Worm (Caenorhabditis elegans): Measurements from ENCODE around the gene F17C11.4.

Gene F17C11.4

ce11 chrV:10936681-10937080 lies 15.0 kb upstream of the F17C11.4 start, which contains the start of gene F17C11.12 (continued):
- TF ChIP-seq nhr-10 (tag; optimal IDR thresholded peaks at IDR 0.05) (peak; percentile 3), tag-97 (GFP tag; IDR thresholded peaks at IDR 0.05) (no peak)

- TF ChIP-seq lin-38 (GFP tag; IDR thresholded peaks at IDR 0.05) (0 out of 2 replicates have a peak, but pooled peaks have one; percentile 23), egl-27 (tag; optimal IDR thresholded peaks at IDR 0.05) (no peak), mdl-1 (tag; optimal IDR thresholded peaks at IDR 0.05) (peak in 1 of 2 experiments; percentile 29), mep-1 (tag; optimal IDR thresholded peaks at IDR 0.05) (peak; percentile 70), gei-8 (GFP tag; optimal IDR thresholded peaks at IDR 0.05) (peak; percentile 43), mdt-29 (GFP tag; IDR thresholded peaks at IDR 0.05) (peak; percentile 31; the same call in 1 of the 2 replicates), madf-9 (GFP tag; conservative IDR thresholded peaks at IDR 0.05) (no peak), ztf-11 (tag; optimal IDR thresholded peaks at IDR 0.05) (no peak), lsy-2 (tag; optimal IDR thresholded peaks at IDR 0.05) (peak in 1 of 2 experiments; percentile 76), rbr-2 (tag; optimal IDR thresholded peaks at IDR 0.05) (no peak), nhr-28 (tag; optimal IDR thresholded peaks at IDR 0.05) (peak; percentile 48), hif-1 (tag; optimal IDR thresholded peaks at IDR 0.05) (peak in 1 of 2 experiments; percentile 43), hlh-30 (tag; optimal IDR thresholded peaks at IDR 0.05; ENCODE audit: insufficient read depth) (peak; percentile 85), ceh-20 (GFP tag; IDR thresholded peaks at IDR 0.05) (peak; percentile 23; the same call in 1 of the 2 replicates), nhr-41 (GFP tag; IDR thresholded peaks at IDR 0.05) (no peak), daf-16 (GFP tag; optimal IDR thresholded peaks at IDR 0.05) (no peak), daf-16 (tag; optimal IDR thresholded peaks at IDR 0.05) (peak; percentile 22), aha-1 (tag) (peak; percentile 30), dmd-6 (GFP tag; IDR thresholded peaks at IDR 0.05) (peak; percentile 65), hmg-1.1 (GFP tag; IDR thresholded peaks at IDR 0.05) (no peak), cey-2 (tag; optimal IDR thresholded peaks at IDR 0.05; ENCODE audit: borderline replicate concordance, insufficient read depth) (no peak), nhr-11 (tag; optimal IDR thresholded peaks at IDR 0.05) (peak; percentile 22), hlh-11 (tag; optimal IDR thresholded peaks at IDR 0.05) (peak; percentile 23), unc-39 (tag; optimal IDR thresholded peaks at IDR 0.05) (no peak), nhr-237 (tag; optimal IDR thresholded peaks at IDR 0.05) (no peak), ztf-7 (tag; optimal IDR thresholded peaks at IDR 0.05) (peak; percentile 93), dve-1 (tag; optimal IDR thresholded peaks at IDR 0.05; ENCODE audit: insufficient read depth) (peak; percentile 37), R02D3.7 (tag; optimal IDR thresholded peaks at IDR 0.05) (no peak), unc-62 (GFP tag; optimal IDR thresholded peaks at IDR 0.05 in 1 of 2) (peak in 1 of 2 experiments; percentile 66), unc-62 (tag; optimal IDR thresholded peaks at IDR 0.05) (no peak), fkh-10 (GFP tag; optimal IDR thresholded peaks at IDR 0.05) (peak; percentile 95), snpc-4 (tag; optimal IDR thresholded peaks at IDR 0.05) (no peak), T26A8.4 (GFP tag; IDR thresholded peaks at IDR 0.05) (peak; percentile 32; the same call in 1 of the 2 replicates), nhr-42 (GFP tag; IDR thresholded peaks at IDR 0.05) (0 out of 2 replicates have a peak, but pooled peaks have one; percentile 16), ces-1 (GFP tag; optimal IDR thresholded peaks at IDR 0.05) (peak; percentile 70)
Measured at ce11 chrV:10937294-10937693, 14.4 kb upstream of the F17C11.4 start.

ce11 chrV:10938739-10939138 lies 12.9 kb upstream of the F17C11.4 start, which contains the start of gene F17C11.11:
F17C11.11 (minus strand) TSS chrV:10938817.
- no peak for TF ChIP-seq egl-27 (tag; optimal IDR thresholded peaks at IDR 0.05)
- peak; percentile 36 for TF ChIP-seq nhr-6 (tag; optimal IDR thresholded peaks at IDR 0.05)
- TF ChIP-seq madf-9 (GFP tag; conservative IDR thresholded peaks at IDR 0.05) = no peak
- no peak for TF ChIP-seq F37D6.2 (tag; optimal IDR thresholded peaks at IDR 0.05)
- TF ChIP-seq ctbp-1 (GFP tag; IDR thresholded peaks at IDR 0.05) = no peak
- TF ChIP-seq lir-3 (tag; optimal IDR thresholded peaks at IDR 0.05) = no peak
- TF ChIP-seq cey-2 (tag; optimal IDR thresholded peaks at IDR 0.05; ENCODE audit: borderline replicate concordance, insufficient read depth) = peak; percentile 43
- TF ChIP-seq nhr-111 (GFP tag; optimal IDR thresholded peaks at IDR 0.05) = no peak
- no peak for TF ChIP-seq snpc-4 (tag; optimal IDR thresholded peaks at IDR 0.05)
- TF ChIP-seq daf-12 (tag; optimal IDR thresholded peaks at IDR 0.05) = no peak
- TF ChIP-seq nhr-77 (tag; optimal IDR thresholded peaks at IDR 0.05) = no peak
- TF ChIP-seq T20F7.1 (GFP tag; optimal IDR thresholded peaks at IDR 0.05) = no peak
- no peak for TF ChIP-seq unc-62 (GFP tag; optimal IDR thresholded peaks at IDR 0.05 in 1 of 2)
- no peak for TF ChIP-seq unc-62 (tag; optimal IDR thresholded peaks at IDR 0.05)
- no peak for TF ChIP-seq spr-3 (GFP tag; optimal IDR thresholded peaks at IDR 0.05)
- TF ChIP-seq Y48G9A.11 (GFP tag; IDR thresholded peaks at IDR 0.05) = no peak
- TF ChIP-seq duxl-1 (tag; optimal IDR thresholded peaks at IDR 0.05; ENCODE audit: poor library complexity) = no peak
- no peak for TF ChIP-seq fos-1 (tag; optimal IDR thresholded peaks at IDR 0.05)
- peak; percentile 63 for TF ChIP-seq hlh-11 (tag; optimal IDR thresholded peaks at IDR 0.05)
- no peak for TF ChIP-seq ceh-20 (GFP tag; IDR thresholded peaks at IDR 0.05)

Data from whole organism, L4 larva.